Worm (Caenorhabditis elegans) whole organism, L2 larva: ENCODE measurements around the gene lev-8.

Experiments used
- C34F6.9 ChIP-seq: fragments of 150-350 bp; optimal IDR thresholded peaks from 2 replicates; lab custom pipeline; 2014; ENCODE audit warnings: missing biosample characterization, missing genetic modification characterization
- F13H6.1 ChIP-seq: sonication (generic microtip); optimal IDR thresholded peaks from 2 replicates; lab custom pipeline; 2016; ENCODE audit warnings: missing genetic modification characterization, missing compliant biosample characterization
- ama-1 ChIP-seq: fragments of 150-350 bp; optimal IDR thresholded peaks from 2 replicates; lab custom pipeline; 2018; ENCODE audit warnings: inconsistent platforms
- elt-3 ChIP-seq: sonication (generic microtip); optimal IDR thresholded peaks from 2 replicates; lab custom pipeline; 2017; ENCODE audit warnings: missing biosample characterization, missing genetic modification characterization
- fos-1 ChIP-seq: fragments of 150-350 bp; optimal IDR thresholded peaks from 2 replicates; lab custom pipeline; 2014; ENCODE audit warnings: missing biosample characterization, missing genetic modification characterization
- lin-13 ChIP-seq: fragments of 150-350 bp; optimal IDR thresholded peaks from 2 replicates; lab custom pipeline; 2014; ENCODE audit warnings: missing biosample characterization, missing genetic modification reagents, missing genetic modification characterization
- lsy-2 ChIP-seq, 2 experiments: fragments of 150-350 bp in 1 of 2; sonication (generic microtip) in 1 of 2; optimal IDR thresholded peaks; 2 replicates each; lab custom pipeline; 2014 to 2017; ENCODE audit warnings: missing biosample characterization in 2 of 2, missing genetic modification characterization in 2 of 2
- nhr-11 ChIP-seq: fragments of 150-350 bp; optimal IDR thresholded peaks from 2 replicates; lab custom pipeline; 2014; ENCODE audit warnings: missing biosample characterization, missing genetic modification characterization
- nhr-12 ChIP-seq: fragments of 150-350 bp; optimal IDR thresholded peaks from 2 replicates; lab custom pipeline; 2014; ENCODE audit warnings: missing biosample characterization, missing genetic modification characterization
- nhr-77 ChIP-seq: fragments of 150-350 bp; optimal IDR thresholded peaks from 2 replicates; lab custom pipeline; 2014; ENCODE audit warnings: missing biosample characterization, missing genetic modification characterization
- snpc-4 ChIP-seq: fragments of 150-350 bp; optimal IDR thresholded peaks from 2 replicates; lab custom pipeline; 2014; ENCODE audit warnings: missing biosample characterization, missing genetic modification characterization
- ztf-11 ChIP-seq: sonication (generic microtip); optimal IDR thresholded peaks from 2 replicates; lab custom pipeline; 2017; ENCODE audit warnings: missing biosample characterization, missing genetic modification characterization

DNA sequence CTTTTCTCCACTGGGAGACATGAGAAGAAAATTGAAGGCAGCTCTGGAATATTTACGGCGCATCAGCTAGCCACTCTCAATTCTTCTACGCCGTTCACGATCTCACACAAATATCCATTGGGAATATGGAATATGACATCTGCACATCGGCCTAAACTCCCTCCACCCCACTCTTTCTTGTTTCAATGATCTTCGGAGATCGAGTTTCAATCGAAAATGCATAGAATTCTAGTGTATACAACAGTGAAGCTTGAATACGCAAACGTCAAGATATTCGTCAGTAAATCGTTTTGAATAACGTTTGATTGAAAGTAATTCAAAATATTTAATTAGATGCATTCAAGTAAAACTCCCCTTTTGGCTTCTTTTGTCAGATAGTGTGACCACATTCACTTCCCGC is 8.9 kb upstream of the lev-8 start:
- no peak for TF ChIP-seq fos-1 (tag; lab: Kevin White, UChicago)
- no peak for TF ChIP-seq snpc-4 (tag; lab: Kevin White, UChicago)
- no peak for TF ChIP-seq lin-13
- TF ChIP-seq ztf-11 (tag; lab: Kevin White, UChicago) = no peak
- TF ChIP-seq ama-1 (lab: Kevin White, UChicago) = no peak
- no peak for TF ChIP-seq nhr-11 (tag; lab: Kevin White, UChicago)
- TF ChIP-seq lsy-2 (tag; optimal IDR thresholded peaks at IDR 0.05; lab: Kevin White, UChicago) = no peak
- TF ChIP-seq nhr-77 (tag; lab: Kevin White, UChicago) = no peak
- TF ChIP-seq C34F6.9 (tag; lab: Kevin White, UChicago) = no peak
- no peak for TF ChIP-seq elt-3 (tag; lab: Kevin White, UChicago)
- no peak for TF ChIP-seq nhr-12
- no peak for TF ChIP-seq F13H6.1 (tag; lab: Kevin White, UChicago)
